Worm (Caenorhabditis elegans) whole organism, L2 larva: ENCODE data around the gene C53A3.1.

Experiments
- C34F6.9 ChIP-seq: fragments of 150-350 bp; optimal IDR thresholded peaks from 2 replicates; lab custom pipeline; 2014; ENCODE audit warnings: missing biosample characterization, missing genetic modification characterization
- F13H6.1 ChIP-seq: sonication (generic microtip); optimal IDR thresholded peaks from 2 replicates; lab custom pipeline; 2016; ENCODE audit warnings: missing genetic modification characterization, missing compliant biosample characterization
- R02D3.7 ChIP-seq: fragments of 150-350 bp; optimal IDR thresholded peaks from 2 replicates; lab custom pipeline; 2014; ENCODE audit warnings: missing biosample characterization, missing genetic modification characterization
- Y55F3AM.14 ChIP-seq: fragments of 200-800 bp; sonication (Bioruptor generic); optimal IDR thresholded peaks from 2 replicates; lab custom pipeline; 2018; ENCODE audit warnings: mild to moderate bottlenecking, missing genetic modification characterization, missing compliant biosample characterization
- ZK546.5 ChIP-seq: sonication (generic microtip); optimal IDR thresholded peaks from 2 replicates; lab custom pipeline; 2017; ENCODE audit warnings: missing biosample characterization, missing genetic modification characterization
- alr-1 ChIP-seq: fragments of 150-350 bp; optimal IDR thresholded peaks from 2 replicates; lab custom pipeline; 2014; ENCODE audit warnings: missing biosample characterization, missing genetic modification characterization
- ceh-16 ChIP-seq: fragments of 150-350 bp; optimal IDR thresholded peaks from 2 replicates; lab custom pipeline; 2014; ENCODE audit warnings: missing biosample characterization, missing genetic modification characterization
- ceh-82 ChIP-seq: fragments of 150-350 bp; optimal IDR thresholded peaks from 2 replicates; lab custom pipeline; 2014; ENCODE audit warnings: missing biosample characterization, missing genetic modification characterization
- crh-2 ChIP-seq: sonication (generic microtip); optimal IDR thresholded peaks from 2 replicates; lab custom pipeline; 2017; ENCODE audit warnings: missing biosample characterization, missing genetic modification characterization
- dmd-4 ChIP-seq: sonication (generic microtip); optimal IDR thresholded peaks from 2 replicates; lab custom pipeline; 2017; ENCODE audit warnings: missing biosample characterization, missing genetic modification characterization
- fos-1 ChIP-seq: fragments of 150-350 bp; optimal IDR thresholded peaks from 2 replicates; lab custom pipeline; 2014; ENCODE audit warnings: missing biosample characterization, missing genetic modification characterization
- gmeb-1 ChIP-seq: fragments of 150-350 bp; optimal IDR thresholded peaks from 2 replicates; lab custom pipeline; 2014; ENCODE audit warnings: missing biosample characterization, missing genetic modification characterization
- lin-39 ChIP-seq: fragments of 150-350 bp; optimal IDR thresholded peaks from 2 replicates; lab custom pipeline; 2014; ENCODE audit warnings: missing biosample characterization, missing genetic modification reagents, missing genetic modification characterization
- lsy-2 ChIP-seq, 2 experiments: fragments of 150-350 bp in 1 of 2; sonication (generic microtip) in 1 of 2; optimal IDR thresholded peaks; 2 replicates each; lab custom pipeline; 2014 to 2017; ENCODE audit warnings: missing biosample characterization in 2 of 2, missing genetic modification characterization in 2 of 2
- mdl-1 ChIP-seq, 2 experiments: fragments of 150-350 bp in 1 of 2; sonication (generic microtip) in 1 of 2; optimal IDR thresholded peaks; 2 replicates each; lab custom pipeline; 2017; ENCODE audit warnings: missing biosample characterization in 2 of 2, missing genetic modification characterization in 2 of 2
- nhr-11 ChIP-seq: fragments of 150-350 bp; optimal IDR thresholded peaks from 2 replicates; lab custom pipeline; 2014; ENCODE audit warnings: missing biosample characterization, missing genetic modification characterization
- nhr-12 ChIP-seq: fragments of 150-350 bp; optimal IDR thresholded peaks from 2 replicates; lab custom pipeline; 2014; ENCODE audit warnings: missing biosample characterization, missing genetic modification characterization
- sma-3 ChIP-seq: sonication (generic microtip); optimal IDR thresholded peaks from 2 replicates; lab custom pipeline; 2016; ENCODE audit warnings: missing genetic modification reagents, missing genetic modification characterization, missing compliant biosample characterization
- sma-9 ChIP-seq, 2 experiments: fragments of 150-350 bp in 1 of 2; sonication (generic microtip) in 1 of 2; optimal IDR thresholded peaks; 2 replicates each; lab custom pipeline; 2014 to 2016; ENCODE audit warnings: missing genetic modification characterization in 2 of 2, mild to moderate bottlenecking in 1 of 2, missing biosample characterization in 1 of 2, missing compliant biosample characterization in 1 of 2, missing genetic modification reagents in 1 of 2, moderate library complexity in 1 of 2
- snpc-4 ChIP-seq: fragments of 150-350 bp; optimal IDR thresholded peaks from 2 replicates; lab custom pipeline; 2014; ENCODE audit warnings: missing biosample characterization, missing genetic modification characterization
- unc-39 ChIP-seq: fragments of 150-350 bp; optimal IDR thresholded peaks from 2 replicates; lab custom pipeline; 2014; ENCODE audit warnings: missing biosample characterization, missing genetic modification characterization
- unc-55 ChIP-seq: fragments of 150-350 bp; sonication (generic microtip); optimal IDR thresholded peaks from 3 replicates; lab custom pipeline; 2014; ENCODE audit warnings: missing biosample characterization, missing genetic modification reagents, missing genetic modification characterization
- zag-1 ChIP-seq: fragments of 150-350 bp; optimal IDR thresholded peaks from 2 replicates; lab custom pipeline; 2014; ENCODE audit warnings: missing biosample characterization, missing genetic modification characterization
- ztf-1 ChIP-seq: fragments of 200-800 bp; sonication (Bioruptor generic); conservative IDR thresholded peaks from 2 replicates; pipeline ENCODE4 v1.3.6; 2022; ENCODE audit warnings: missing genetic modification characterization, missing compliant biosample characterization
- ztf-11 ChIP-seq: sonication (generic microtip); optimal IDR thresholded peaks from 2 replicates; lab custom pipeline; 2017; ENCODE audit warnings: missing biosample characterization, missing genetic modification characterization

The C53A3.1 gene

ce11 chrV:5716508-5716907 is 43.5 kb downstream of the C53A3.1 start, which contains the start of gene K09H11.9:
K09H11.9 (minus strand) TSS chrV:5716608.
- TF ChIP-seq ceh-16 (tag; lab: Kevin White, UChicago), result no peak

- TF ChIP-seq nhr-11 (no peak), ZK546.5 (tag; lab: Kevin White, UChicago) (no peak), lin-39 (tag; lab: Kevin White, UChicago) (no peak), zag-1 (tag; lab: Kevin White, UChicago) (no peak), unc-55 (GFP tag; lab: Kevin White, UChicago) (no peak), snpc-4 (tag; lab: Kevin White, UChicago) (no peak), Y55F3AM.14 (GFP tag; lab: Kevin White, UChicago) (no peak), ceh-82 (tag; lab: Kevin White, UChicago) (no peak), ztf-1 (GFP tag; lab: Robert Waterston, UW) (no peak), F13H6.1 (no peak), unc-39 (tag; lab: Kevin White, UChicago) (no peak), dmd-4 (no peak), ceh-16 (tag; lab: Kevin White, UChicago) (no peak), mdl-1 (tag; optimal IDR thresholded peaks at IDR 0.05; lab: Kevin White, UChicago) (no peak), C34F6.9 (tag; lab: Kevin White, UChicago) (no peak), crh-2 (tag; lab: Kevin White, UChicago) (no peak), alr-1 (no peak), ztf-11 (tag; lab: Kevin White, UChicago) (no peak), nhr-12 (tag; lab: Kevin White, UChicago) (no peak)
- TF ChIP-seq, all 48 proteins: peak for 0
Measured at ce11 chrV:5713510-5713909, 46.5 kb downstream of the C53A3.1 start.

ce11 chrV:5712652-5713051 is 47.4 kb downstream of the C53A3.1 start, which contains the start of gene gcst-1:
gcst-1 (plus strand) TSS chrV:5712928.
- TF ChIP-seq sma-9 (GFP tag; optimal IDR thresholded peaks at IDR 0.05; lab: Kevin White, UChicago) (peak; percentile 50), sma-9 (tag; optimal IDR thresholded peaks at IDR 0.05; lab: Kevin White, UChicago) (no peak), ztf-11 (tag; lab: Kevin White, UChicago) (no peak), R02D3.7 (no peak), ceh-82 (tag; lab: Kevin White, UChicago) (no peak), ceh-16 (tag; lab: Kevin White, UChicago) (no peak), fos-1 (tag; lab: Kevin White, UChicago) (peak; percentile 78), gmeb-1 (tag; lab: Kevin White, UChicago) (no peak), crh-2 (tag; lab: Kevin White, UChicago) (peak; percentile 18), mdl-1 (tag; optimal IDR thresholded peaks at IDR 0.05; lab: Kevin White, UChicago) (peak in 1 of 2 experiments; percentile 12)

ce11 chrV:5712189-5712588 is 47.8 kb downstream of the C53A3.1 start:
- TF ChIP-seq sma-3 (GFP tag; lab: Kevin White, UChicago) (no peak), lsy-2 (tag; optimal IDR thresholded peaks at IDR 0.05; lab: Kevin White, UChicago) (peak in 1 of 2 experiments; percentile 9), C34F6.9 (tag; lab: Kevin White, UChicago) (peak; percentile 17)
